Worm (Caenorhabditis elegans) whole organism, L1 larva: ENCODE measurements around the gene C16A3.6.

Experiments
- C04F5.9 ChIP-seq: sonication (generic microtip); optimal IDR thresholded peaks from 2 replicates; lab custom pipeline; 2016; ENCODE audit warnings: missing genetic modification characterization, missing compliant biosample characterization
- C16A3.4 ChIP-seq: fragments of 150-350 bp; optimal IDR thresholded peaks from 2 replicates; lab custom pipeline; 2014; ENCODE audit warnings: missing biosample characterization, missing genetic modification characterization
- C34B4.2 ChIP-seq: sonication (generic microtip); optimal IDR thresholded peaks from 2 replicates; lab custom pipeline; 2017; ENCODE audit warnings: mild to moderate bottlenecking, missing genetic modification characterization, missing compliant biosample characterization
- F16B12.6 ChIP-seq: fragments of 150-350 bp; optimal IDR thresholded peaks from 2 replicates; lab custom pipeline; 2014; ENCODE audit warnings: missing biosample characterization, missing genetic modification characterization
- aha-1 ChIP-seq: fragments of 150-350 bp; optimal IDR thresholded peaks from 2 replicates; lab custom pipeline; 2014; ENCODE audit warnings: missing biosample characterization, missing genetic modification characterization
- ama-1 ChIP-seq: fragments of 150-350 bp; optimal IDR thresholded peaks from 2 replicates; lab custom pipeline; 2014
- ceh-63 ChIP-seq: fragments of 200-800 bp; sonication (Bioruptor generic); optimal IDR thresholded peaks from 2 replicates; lab custom pipeline; 2018; ENCODE audit warnings: mild to moderate bottlenecking, missing genetic modification characterization, missing compliant biosample characterization
- ceh-8 ChIP-seq: fragments of 200-800 bp; sonication (Bioruptor generic); optimal IDR thresholded peaks from 2 replicates; lab custom pipeline; 2018; ENCODE audit warnings: mild to moderate bottlenecking, missing genetic modification characterization, moderate library complexity, missing compliant biosample characterization
- ceh-82 ChIP-seq, 3 experiments: fragments of 150-350 bp in 1 of 3; sonication (generic microtip) in 2 of 3; optimal IDR thresholded peaks; 2 replicates each; lab custom pipeline; 2014 to 2017; ENCODE audit warnings: missing biosample characterization in 3 of 3, missing genetic modification characterization in 3 of 3
- ceh-88 ChIP-seq: fragments of 200-800 bp; sonication (Bioruptor generic); IDR thresholded peaks from 2 replicates; pipeline ENCODE4 v1.3.6; 2022; ENCODE audit warnings: missing genetic modification characterization, missing compliant biosample characterization
- efl-1 ChIP-seq, 4 experiments: fragments of 150-350 bp; optimal IDR thresholded peaks in 3 of 4; peaks in 1 of 4; 1 replicate in 1 of 4; 2 replicates in 3 of 4; lab custom pipeline; 2014; ENCODE audit warnings: missing biosample characterization in 2 of 4, missing genetic modification characterization in 2 of 4, missing genetic modification reagents in 2 of 4
- efl-3 ChIP-seq: fragments of 200-800 bp; sonication (Bioruptor generic); optimal IDR thresholded peaks from 2 replicates; lab custom pipeline; 2018; ENCODE audit warnings: mild to moderate bottlenecking, missing genetic modification characterization, missing compliant biosample characterization
- egl-13 ChIP-seq: sonication (generic microtip); optimal IDR thresholded peaks from 2 replicates; lab custom pipeline; 2016; ENCODE audit warnings: missing genotype, missing genetic modification reagents, missing genetic modification characterization, missing compliant biosample characterization
- elt-2 ChIP-seq: sonication (generic microtip); optimal IDR thresholded peaks from 2 replicates; lab custom pipeline; 2016; ENCODE audit warnings: missing genetic modification characterization, mild to moderate bottlenecking, inconsistent platforms, missing compliant biosample characterization, missing genetic modification reagents
- fkh-4 ChIP-seq: sonication (generic microtip); optimal IDR thresholded peaks from 2 replicates; lab custom pipeline; 2016; ENCODE audit warnings: missing compliant biosample characterization, missing genetic modification characterization, borderline replicate concordance
- hlh-4 ChIP-seq: sonication (generic microtip); optimal IDR thresholded peaks from 2 replicates; lab custom pipeline; 2016; ENCODE audit warnings: mild to moderate bottlenecking, missing genetic modification characterization, missing compliant biosample characterization
- irx-1 ChIP-seq: sonication (generic microtip); optimal IDR thresholded peaks from 2 replicates; lab custom pipeline; 2016; ENCODE audit warnings: missing genetic modification characterization, missing compliant biosample characterization
- lin-13 ChIP-seq: fragments of 150-350 bp; optimal IDR thresholded peaks from 2 replicates; lab custom pipeline; 2014; ENCODE audit warnings: missing biosample characterization, missing genetic modification reagents, missing genetic modification characterization
- lin-14 ChIP-seq: fragments of 200-800 bp; sonication (Bioruptor generic); optimal IDR thresholded peaks from 2 replicates; lab custom pipeline; 2018; ENCODE audit warnings: mild to moderate bottlenecking, missing genetic modification characterization, moderate library complexity, missing compliant biosample characterization
- lin-15B ChIP-seq: fragments of 150-350 bp; sonication (generic microtip); optimal IDR thresholded peaks from 3 replicates; lab custom pipeline; 2014; ENCODE audit warnings: missing biosample characterization, missing genetic modification characterization
- lin-35 ChIP-seq, 2 experiments: fragments of 150-350 bp; optimal IDR thresholded peaks; 2 replicates each; lab custom pipeline; 2014; ENCODE audit warnings: missing biosample characterization in 2 of 2, missing genetic modification characterization in 2 of 2, missing genetic modification reagents in 2 of 2
- lin-39 ChIP-seq: fragments of 150-350 bp; optimal IDR thresholded peaks from 2 replicates; lab custom pipeline; 2014; ENCODE audit warnings: missing biosample characterization, missing genetic modification reagents, missing genetic modification characterization
- lir-3 ChIP-seq: sonication (generic microtip); optimal IDR thresholded peaks from 2 replicates; lab custom pipeline; 2016; ENCODE audit warnings: mild to moderate bottlenecking, missing genetic modification characterization, moderate library complexity, missing compliant biosample characterization; ENCODE audit not compliant: poor library complexity
- lsy-2 ChIP-seq, 2 experiments: fragments of 150-350 bp; optimal IDR thresholded peaks; 2 replicates each; lab custom pipeline; 2014; ENCODE audit warnings: missing biosample characterization in 2 of 2, missing genetic modification characterization in 2 of 2
- mdl-1 ChIP-seq, 2 experiments: fragments of 150-350 bp; optimal IDR thresholded peaks; 2 replicates each; lab custom pipeline; 2014 to 2017; ENCODE audit warnings: missing biosample characterization in 2 of 2, missing genetic modification characterization in 2 of 2, inconsistent platforms in 1 of 2
- mep-1 ChIP-seq: fragments of 150-350 bp; optimal IDR thresholded peaks from 2 replicates; lab custom pipeline; 2014; ENCODE audit warnings: missing biosample characterization, missing genetic modification characterization
- nhr-11 ChIP-seq: fragments of 150-350 bp; optimal IDR thresholded peaks from 2 replicates; lab custom pipeline; 2014; ENCODE audit warnings: missing biosample characterization, missing genetic modification characterization
- nhr-19 ChIP-seq: fragments of 200-800 bp; sonication (Bioruptor generic); conservative IDR thresholded peaks from 2 replicates; pipeline ENCODE4 v1.3.6; 2022; ENCODE audit warnings: missing genetic modification characterization, missing compliant biosample characterization
- nhr-20 ChIP-seq: sonication (generic microtip); optimal IDR thresholded peaks from 2 replicates; lab custom pipeline; 2016; ENCODE audit warnings: mild to moderate bottlenecking, missing genetic modification characterization, missing compliant biosample characterization
- nhr-237 ChIP-seq: fragments of 150-350 bp; optimal IDR thresholded peaks from 2 replicates; lab custom pipeline; 2014; ENCODE audit warnings: missing biosample characterization, missing genetic modification characterization
- nhr-47 ChIP-seq: sonication (generic microtip); optimal IDR thresholded peaks from 2 replicates; lab custom pipeline; 2016; ENCODE audit warnings: mild to moderate bottlenecking, missing genetic modification characterization, moderate library complexity, missing compliant biosample characterization
- nhr-71 ChIP-seq: sonication (generic microtip); optimal IDR thresholded peaks from 2 replicates; lab custom pipeline; 2016; ENCODE audit warnings: mild to moderate bottlenecking, missing genetic modification characterization, moderate library complexity, missing compliant biosample characterization
- nhr-77 ChIP-seq: fragments of 150-350 bp; optimal IDR thresholded peaks from 2 replicates; lab custom pipeline; 2014; ENCODE audit warnings: missing biosample characterization, missing genetic modification characterization
- nhr-84 ChIP-seq: sonication (generic microtip); optimal IDR thresholded peaks from 2 replicates; lab custom pipeline; 2017; ENCODE audit warnings: missing biosample characterization, missing genetic modification characterization
- nhr-85 ChIP-seq: sonication (generic microtip); peaks from one replicate; lab custom pipeline; 2016; ENCODE audit warnings: missing genetic modification characterization, inconsistent platforms, missing compliant biosample characterization
- pax-3 ChIP-seq: fragments of 200-800 bp; sonication (Bioruptor generic); optimal IDR thresholded peaks from 2 replicates; lab custom pipeline; 2018; ENCODE audit warnings: mild to moderate bottlenecking, missing genetic modification characterization, moderate library complexity, missing compliant biosample characterization
- pqm-1 ChIP-seq: sonication (generic microtip); optimal IDR thresholded peaks from 3 replicates; lab custom pipeline; 2017; ENCODE audit warnings: missing biosample characterization, missing genetic modification characterization
- rnt-1 ChIP-seq: sonication (generic microtip); optimal IDR thresholded peaks from 2 replicates; lab custom pipeline; 2016; ENCODE audit warnings: mild to moderate bottlenecking, missing genetic modification characterization, moderate library complexity, missing compliant biosample characterization
- skn-1 ChIP-seq: fragments of 150-350 bp; optimal IDR thresholded peaks from 2 replicates; lab custom pipeline; 2014; ENCODE audit warnings: missing biosample characterization, missing genetic modification characterization
- snpc-4 ChIP-seq: fragments of 150-350 bp; optimal IDR thresholded peaks from 2 replicates; lab custom pipeline; 2014; ENCODE audit warnings: missing biosample characterization, missing genetic modification characterization
- snu-23 ChIP-seq: sonication (generic microtip); optimal IDR thresholded peaks from 2 replicates; lab custom pipeline; 2016; ENCODE audit warnings: missing genetic modification characterization, missing compliant biosample characterization
- sptf-1 ChIP-seq: fragments of 150-350 bp; optimal IDR thresholded peaks from 2 replicates; lab custom pipeline; 2014; ENCODE audit warnings: missing biosample characterization, missing genetic modification characterization
- sup-37 ChIP-seq: fragments of 200-800 bp; sonication (Bioruptor generic); optimal IDR thresholded peaks from 2 replicates; lab custom pipeline; 2018; ENCODE audit warnings: mild to moderate bottlenecking, missing genetic modification characterization, missing compliant biosample characterization
- swsn-7 ChIP-seq: sonication (generic microtip); optimal IDR thresholded peaks from 2 replicates; lab custom pipeline; 2016; ENCODE audit warnings: missing genetic modification characterization, missing compliant biosample characterization
- tbx-2 ChIP-seq: sonication (generic microtip); optimal IDR thresholded peaks from 2 replicates; lab custom pipeline; 2016; ENCODE audit warnings: missing genetic modification characterization, missing compliant biosample characterization
- tlp-1 ChIP-seq: fragments of 150-350 bp; optimal IDR thresholded peaks from 2 replicates; lab custom pipeline; 2014; ENCODE audit warnings: missing biosample characterization, missing genetic modification characterization
- unc-130 ChIP-seq: fragments of 150-350 bp; optimal IDR thresholded peaks from 2 replicates; lab custom pipeline; 2017; ENCODE audit warnings: missing biosample characterization, missing genetic modification characterization, inconsistent platforms
- unc-98 ChIP-seq: fragments of 200-800 bp; sonication (Bioruptor generic); IDR thresholded peaks from 2 replicates; pipeline ENCODE4 v1.3.6; 2022; ENCODE audit warnings: missing genetic modification characterization, missing compliant biosample characterization
- xbp-1 ChIP-seq: sonication (generic microtip); optimal IDR thresholded peaks from 2 replicates; lab custom pipeline; 2016; ENCODE audit warnings: missing genetic modification characterization, missing compliant biosample characterization
- ztf-4 ChIP-seq: fragments of 150-350 bp; optimal IDR thresholded peaks from 2 replicates; lab custom pipeline; 2014; ENCODE audit warnings: missing biosample characterization, missing genetic modification characterization

Gene C16A3.6

DNA sequence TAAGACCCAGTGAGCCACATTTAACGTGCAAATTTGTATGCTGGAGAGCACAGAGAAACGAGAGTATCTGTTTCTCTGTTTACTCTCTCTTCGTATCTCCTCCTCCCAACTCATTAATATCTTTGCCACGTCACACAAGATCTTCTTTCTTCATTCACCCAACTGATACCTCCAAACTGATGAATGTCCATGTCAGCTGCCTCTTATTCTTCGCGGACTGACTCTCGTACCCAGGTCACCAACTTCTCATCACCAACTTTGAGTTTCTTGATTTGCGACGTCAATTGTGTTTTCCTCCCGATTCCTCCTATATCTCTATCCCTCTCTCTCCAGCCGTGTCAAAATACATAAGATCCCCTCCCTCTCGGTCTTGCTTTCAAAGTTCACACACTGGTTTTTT lies 23.3 kb downstream of the C16A3.6 start:
- TF ChIP-seq xbp-1 (tag; lab: Kevin White, UChicago) (peak; percentile 78), efl-1 (optimal IDR thresholded peaks at IDR 0.05; lab: Kevin White, UChicago) (peak in 1 of 2 experiments; percentile 11), efl-1 (GFP tag; optimal IDR thresholded peaks at IDR 0.05 in 1 of 2; lab: Kevin White, UChicago) (peak in 1 of 2 experiments; percentile 49), lin-15B (tag; lab: Kevin White, UChicago) (no peak), ceh-63 (no peak), nhr-47 (tag; lab: Kevin White, UChicago) (peak; percentile 32), lir-3 (peak; percentile 40), skn-1 (no peak), lin-39 (tag; lab: Kevin White, UChicago) (peak; percentile 57), swsn-7 (peak; percentile 43), lsy-2 (tag; optimal IDR thresholded peaks at IDR 0.05; lab: Kevin White, UChicago) (peak; percentile 22 to 51), sup-37 (GFP tag; lab: Kevin White, UChicago) (peak; percentile 23), tbx-2 (tag; lab: Kevin White, UChicago) (peak; percentile 54), tlp-1 (no peak), ceh-88 (GFP tag; lab: Robert Waterston, UW) (peak; percentile 13; the same call in 1 of the 2 replicates), nhr-85 (tag; lab: Kevin White, UChicago) (no peak), pqm-1 (no peak), nhr-19 (GFP tag; lab: Robert Waterston, UW) (peak; percentile 73), lin-13 (GFP tag; lab: Kevin White, UChicago) (peak; percentile 60), nhr-237 (tag; lab: Kevin White, UChicago) (no peak), nhr-71 (peak; percentile 91), rnt-1 (tag; lab: Kevin White, UChicago) (peak; percentile 86), lin-35 (GFP tag; optimal IDR thresholded peaks at IDR 0.05; lab: Kevin White, UChicago) (peak in 1 of 2 experiments; percentile 14), nhr-20 (tag; lab: Kevin White, UChicago) (peak; percentile 18), nhr-11 (peak; percentile 58), snu-23 (GFP tag; lab: Kevin White, UChicago) (peak; percentile 67), lin-14 (peak; percentile 56)
- TF ChIP-seq, all 84 proteins: peak for 19

DNA sequence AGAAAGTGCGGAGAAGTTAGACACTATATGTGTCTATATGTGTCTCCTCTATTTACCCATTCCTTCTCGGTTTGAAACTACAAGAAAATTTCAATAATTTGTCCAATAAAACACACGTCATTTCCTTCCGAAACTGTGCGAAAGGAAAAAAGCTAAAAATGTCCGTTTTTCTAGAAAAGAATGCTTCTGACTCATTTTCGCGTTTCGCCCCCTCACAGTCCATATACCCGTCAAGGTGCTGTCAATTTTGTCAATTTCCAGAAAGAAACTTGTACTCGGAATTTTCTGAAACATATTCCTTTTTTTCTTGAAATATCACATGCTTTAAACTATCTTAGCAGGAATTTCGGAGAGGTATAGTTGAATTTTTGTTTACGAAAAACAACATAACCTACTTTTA lies 23.8 kb downstream of the C16A3.6 start:
- TF ChIP-seq lin-14 (no peak), ceh-8 (GFP tag; lab: Kevin White, UChicago) (no peak), fkh-4 (tag; lab: Kevin White, UChicago) (no peak), C04F5.9 (tag; lab: Kevin White, UChicago) (no peak), lsy-2 (tag; optimal IDR thresholded peaks at IDR 0.05; lab: Kevin White, UChicago) (no peak), nhr-84 (tag; lab: Kevin White, UChicago) (no peak), hlh-4 (no peak), ceh-63 (no peak), rnt-1 (tag; lab: Kevin White, UChicago) (no peak), unc-130 (tag; lab: Kevin White, UChicago) (no peak), lin-35 (GFP tag; optimal IDR thresholded peaks at IDR 0.05; lab: Kevin White, UChicago) (no peak), egl-13 (tag; lab: Kevin White, UChicago) (no peak), efl-3 (no peak), F16B12.6 (no peak), ceh-82 (tag; optimal IDR thresholded peaks at IDR 0.05; lab: Kevin White, UChicago) (no peak), nhr-77 (no peak), ama-1 (lab: Kevin White, UChicago) (no peak), aha-1 (tag; lab: Kevin White, UChicago) (no peak), lin-39 (tag; lab: Kevin White, UChicago) (no peak), pax-3 (no peak)

DNA sequence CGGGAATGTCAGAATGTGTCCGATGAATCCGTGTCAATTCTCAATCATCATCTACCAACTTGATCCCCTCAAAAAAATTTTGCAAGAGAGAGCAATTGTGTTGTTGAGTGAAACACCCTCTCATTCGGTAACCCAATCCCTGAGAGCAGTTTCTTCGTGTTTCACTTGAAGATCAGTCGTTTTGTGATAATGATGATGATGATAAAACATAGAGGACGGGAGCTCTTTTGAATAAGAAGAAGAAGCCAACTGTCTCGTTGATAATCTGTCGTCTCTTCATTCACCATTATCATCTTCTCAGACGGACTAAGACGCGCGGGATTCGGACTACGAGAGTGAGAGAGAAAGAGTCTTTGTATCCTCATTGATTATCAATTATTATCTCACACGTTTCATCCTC lies 26.1 kb downstream of the C16A3.6 start:
- no peak for TF ChIP-seq elt-2 (tag; lab: Kevin White, UChicago)
- TF ChIP-seq C16A3.4 (tag; lab: Kevin White, UChicago) = peak; percentile 4
- peak; percentile 4 for TF ChIP-seq lir-3
- TF ChIP-seq C34B4.2 = no peak
- TF ChIP-seq lsy-2 (tag; optimal IDR thresholded peaks at IDR 0.05; lab: Kevin White, UChicago) = peak; percentile 43 to 57
- peak; percentile 71 for TF ChIP-seq lin-14
- TF ChIP-seq nhr-19 (GFP tag; lab: Robert Waterston, UW) = peak; percentile 39
- peak; percentile 36 for TF ChIP-seq ztf-4 (tag; lab: Kevin White, UChicago)
- TF ChIP-seq rnt-1 (tag; lab: Kevin White, UChicago) = peak; percentile 65
- TF ChIP-seq unc-98 = no peak
- TF ChIP-seq sptf-1 = no peak
- peak; percentile 80 for TF ChIP-seq nhr-71
- TF ChIP-seq mep-1 = peak; percentile 10
- TF ChIP-seq mdl-1 (tag; optimal IDR thresholded peaks at IDR 0.05; lab: Kevin White, UChicago) = no peak
- peak; percentile 29 for TF ChIP-seq skn-1
- TF ChIP-seq irx-1 (tag; lab: Kevin White, UChicago) = no peak
- peak; percentile 30 for TF ChIP-seq nhr-20 (tag; lab: Kevin White, UChicago)
- no peak for TF ChIP-seq snpc-4 (tag; lab: Kevin White, UChicago)
- TF ChIP-seq snu-23 (GFP tag; lab: Kevin White, UChicago) = peak; percentile 63
